Fruit fly (Drosophila melanogaster): ENCODE data around the gene egh.

DNA sequence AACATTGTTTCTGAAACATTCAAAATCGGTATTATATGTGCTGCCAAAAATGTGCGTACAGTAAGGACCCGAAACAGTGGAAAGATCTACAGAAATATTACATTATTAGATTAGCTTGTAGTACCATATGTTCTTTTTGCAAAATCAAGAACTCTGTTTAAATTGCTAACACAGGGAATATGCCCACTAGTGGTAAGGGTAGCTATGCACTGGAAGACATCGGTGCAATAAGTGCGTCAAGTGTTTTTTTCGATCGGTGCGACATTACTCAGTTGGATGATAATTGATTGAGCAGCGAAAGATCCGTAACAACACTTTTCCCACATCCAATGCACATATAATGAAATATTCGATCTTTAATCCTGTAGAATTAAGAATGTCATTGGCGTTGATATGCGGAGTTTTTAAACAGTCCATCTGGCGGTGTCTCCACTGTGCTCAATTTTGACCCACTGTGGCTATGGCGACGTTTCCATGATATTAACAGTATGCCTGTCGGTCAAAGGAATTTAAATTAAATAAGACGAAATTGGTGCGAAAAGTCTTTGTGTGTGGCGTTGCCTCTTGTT, 46.9 kb downstream of the egh start:
- TF ChIP-seq CG3919 (GFP tag; optimal IDR thresholded peaks at IDR 0.05) (peak; percentile 7), Blimp-1 (GFP tag; optimal IDR thresholded peaks at IDR 0.05) (no peak), dac (GFP tag; optimal IDR thresholded peaks at IDR 0.05) (no peak), Hr38 (GFP tag; optimal IDR thresholded peaks at IDR 0.05) (no peak), CG16779 (tag; optimal IDR thresholded peaks at IDR 0.05) (no peak), Sox15 (GFP tag; optimal IDR thresholded peaks at IDR 0.05) (no peak)
